Fruit fly (Drosophila melanogaster): ENCODE data around the gene CG32755.

DNA sequence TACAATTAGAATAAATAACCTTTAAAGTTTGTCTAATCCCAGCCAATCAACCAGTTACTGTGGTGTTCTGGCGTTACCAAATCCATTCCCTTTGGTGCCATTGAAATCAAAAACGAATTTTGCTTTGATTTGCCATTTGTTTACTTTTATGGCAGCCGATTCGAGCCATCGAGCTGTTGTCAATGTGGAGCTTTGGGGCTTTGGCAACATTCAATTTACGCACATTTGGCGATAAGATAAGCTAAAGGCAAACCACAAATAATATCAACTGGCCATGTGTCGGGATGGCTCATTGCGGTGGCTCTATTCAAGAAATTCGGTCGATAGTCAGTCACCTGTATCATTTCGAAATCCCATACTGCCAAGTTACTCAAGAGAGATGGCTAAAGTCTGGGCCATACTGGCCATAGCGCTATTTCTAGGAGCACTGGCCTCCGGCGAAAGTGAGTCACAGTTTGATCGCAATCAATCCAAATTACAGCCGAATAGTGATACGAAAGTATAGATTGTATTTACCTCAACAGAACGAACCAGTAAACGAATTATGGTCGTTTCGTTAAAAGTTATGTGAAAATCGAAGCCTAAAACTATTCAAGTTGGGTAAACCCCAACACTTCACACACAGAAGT, 2.1 kb upstream of the CG32755 start, which contains the start of gene CG6041:
- TF ChIP-seq CG8478 (optimal IDR thresholded peaks at IDR 0.05) (no peak), CTCF (optimal IDR thresholded peaks at IDR 0.05) (no peak)
